Worm (Caenorhabditis elegans) whole organism, midembryonic: ENCODE data around the gene Y43F8A.1.

ENCODE experiments used
- cog-1 ChIP-seq: sonication (generic microtip); optimal IDR thresholded peaks from 2 replicates; lab custom pipeline; 2016; ENCODE audit warnings: missing genetic modification characterization, missing compliant biosample characterization
- flt-1 ChIP-seq: fragments of 200-800 bp; sonication (Bioruptor generic); IDR thresholded peaks from 2 replicates; pipeline ENCODE4 v1.3.6; 2022; ENCODE audit warnings: missing genetic modification characterization, missing compliant biosample characterization
- klf-2 ChIP-seq: fragments of 200-800 bp; sonication (Bioruptor generic); conservative IDR thresholded peaks from 2 replicates; pipeline ENCODE4 v1.3.6; 2022; ENCODE audit warnings: missing genetic modification reagents, missing genetic modification characterization, missing compliant biosample characterization
- ref-1 ChIP-seq: fragments of 200-800 bp; sonication (Bioruptor generic); conservative IDR thresholded peaks from 2 replicates; pipeline ENCODE4 v1.3.6; 2022; ENCODE audit warnings: missing genetic modification reagents, missing genetic modification characterization, missing compliant biosample characterization

DNA sequence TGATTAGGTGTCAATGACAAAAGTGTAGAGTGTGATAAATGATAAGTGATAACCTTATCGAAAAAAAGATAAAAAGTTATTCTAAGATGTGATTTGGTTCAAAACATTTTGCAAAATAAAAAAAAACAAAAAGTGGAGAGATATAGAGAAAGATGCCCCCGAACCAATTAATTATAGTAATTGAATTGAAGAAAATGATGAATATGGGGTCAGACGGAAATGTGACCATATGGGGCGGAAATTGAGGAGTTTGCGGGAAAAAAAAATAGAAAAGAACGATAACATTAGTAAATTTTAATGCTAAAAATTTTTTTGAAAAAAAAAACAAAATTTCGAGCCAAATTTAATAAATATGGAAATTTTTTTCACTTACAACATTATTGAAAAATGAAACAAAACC, 15.8 kb upstream of the Y43F8A.1 start:
- no peak for TF ChIP-seq flt-1 (GFP tag; lab: Robert Waterston, UW)
- TF ChIP-seq klf-2 (GFP tag; lab: Robert Waterston, UW), result no peak
- TF ChIP-seq cog-1 (tag; lab: Kevin White, UChicago), result no peak
- TF ChIP-seq ref-1 (GFP tag; lab: Robert Waterston, UW), result no peak
